Fruit fly (Drosophila melanogaster) S2 (cell line): ENCODE data around the gene mth.

ENCODE experiments used
- CG8478 ChIP-seq: fragments of >200 bp; optimal IDR thresholded peaks from 2 replicates; lab custom pipeline; 2018
- CTCF ChIP-seq, 2 experiments: fragments of >200 bp; optimal IDR thresholded peaks; 2 replicates each; lab custom pipeline; 2018

DNA sequence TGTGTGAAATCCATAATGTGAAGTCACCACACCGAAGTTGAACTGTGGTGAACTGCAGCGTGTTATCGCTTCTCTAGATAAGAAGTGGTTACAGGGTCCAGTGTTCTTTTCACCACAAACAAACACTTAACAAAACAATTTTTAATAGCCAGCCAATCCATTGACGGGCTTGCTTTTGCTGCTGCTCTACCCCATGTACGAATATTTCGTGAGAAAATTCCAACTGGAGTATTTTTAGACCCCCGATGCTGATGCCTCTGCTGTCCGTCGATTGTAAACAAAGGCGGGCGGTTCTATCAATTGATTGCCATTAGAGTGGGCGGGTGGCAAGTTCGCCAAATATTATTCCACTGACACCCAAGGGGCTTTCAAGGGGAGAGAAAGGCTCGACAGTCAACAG lies 7.7 kb downstream of the mth start:
- TF ChIP-seq CTCF (optimal IDR thresholded peaks at IDR 0.05; lab: Kevin White, UChicago) (no peak), CG8478 (lab: Kevin White, UChicago) (no peak)
